Fruit fly (Drosophila melanogaster) Kc167 (cell line): ENCODE results near the gene dl.

Source experiments
- Myc ChIP-seq: fragments of >200 bp; optimal IDR thresholded peaks from 2 replicates; lab custom pipeline; 2017; ENCODE audit warnings: missing external identifiers
- Sin3A ChIP-seq: fragments of >200 bp; optimal IDR thresholded peaks from 2 replicates; lab custom pipeline; 2018; ENCODE audit warnings: missing external identifiers
- h ChIP-seq: fragments of >200 bp; optimal IDR thresholded peaks from 3 replicates; lab custom pipeline; 2018; ENCODE audit warnings: missing external identifiers
- insv ChIP-seq: fragments of >200 bp; optimal IDR thresholded peaks from 3 replicates; lab custom pipeline; 2018; ENCODE audit warnings: missing external identifiers
- psq ChIP-seq: fragments of >200 bp; optimal IDR thresholded peaks from 2 replicates; lab custom pipeline; 2017; ENCODE audit warnings: missing external identifiers
- ttk ChIP-seq: sonication (Bioruptor generic); optimal IDR thresholded peaks from 2 replicates; lab custom pipeline; 2017; ENCODE audit warnings: missing external identifiers

dl gene

DNA sequence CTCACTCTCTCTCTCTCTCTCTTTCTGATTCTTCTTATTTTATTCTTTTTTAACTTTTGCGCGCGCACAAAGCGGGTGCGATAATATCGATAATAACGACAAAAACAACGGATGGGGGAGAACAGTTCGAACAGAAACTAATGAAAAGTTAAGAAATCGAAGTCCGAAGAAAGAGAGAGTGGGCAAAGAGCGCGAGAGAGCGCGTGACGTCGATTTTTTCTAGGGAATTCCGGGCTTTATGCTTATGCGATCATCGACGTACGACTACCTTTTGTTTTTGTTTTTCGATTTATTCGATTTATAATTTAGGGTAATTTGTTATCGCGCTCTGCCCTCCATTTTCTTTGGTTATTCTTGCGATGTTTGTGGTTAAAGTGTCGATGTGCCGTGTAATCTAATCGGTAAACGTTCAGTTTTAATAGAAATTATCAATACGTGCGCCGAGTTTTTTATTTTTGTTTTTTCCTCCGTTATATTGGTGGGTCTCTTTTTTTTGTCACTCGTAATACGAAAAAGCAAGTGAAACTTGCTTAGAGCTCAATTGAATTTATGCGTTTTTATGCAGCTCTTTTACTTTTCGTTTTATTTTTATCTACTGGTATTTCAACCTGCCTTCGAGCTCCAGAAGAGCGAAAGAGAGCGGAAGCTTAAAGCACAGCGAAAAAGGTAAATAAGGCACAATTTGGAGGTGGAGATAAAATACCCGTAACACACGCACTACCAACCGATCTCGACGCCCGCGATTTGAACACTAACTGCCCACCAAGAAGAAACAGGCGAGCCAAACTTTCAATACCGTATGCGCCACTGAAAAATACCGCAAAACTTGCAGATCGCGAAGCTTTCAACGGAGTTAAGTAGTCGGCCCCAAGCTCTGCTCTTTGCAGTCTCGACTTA lies at the start of gene dl:
Gene dl, minus strand, starts transcription at position 757 of the 897 bp plus-strand sequence.
- no peak for TF ChIP-seq psq
- no peak for TF ChIP-seq ttk
- TF ChIP-seq Myc (lab: Kevin White, UChicago): no peak
- TF ChIP-seq Sin3A: no peak
- no peak for TF ChIP-seq insv
- TF ChIP-seq h (lab: Kevin White, UChicago): no peak

DNA sequence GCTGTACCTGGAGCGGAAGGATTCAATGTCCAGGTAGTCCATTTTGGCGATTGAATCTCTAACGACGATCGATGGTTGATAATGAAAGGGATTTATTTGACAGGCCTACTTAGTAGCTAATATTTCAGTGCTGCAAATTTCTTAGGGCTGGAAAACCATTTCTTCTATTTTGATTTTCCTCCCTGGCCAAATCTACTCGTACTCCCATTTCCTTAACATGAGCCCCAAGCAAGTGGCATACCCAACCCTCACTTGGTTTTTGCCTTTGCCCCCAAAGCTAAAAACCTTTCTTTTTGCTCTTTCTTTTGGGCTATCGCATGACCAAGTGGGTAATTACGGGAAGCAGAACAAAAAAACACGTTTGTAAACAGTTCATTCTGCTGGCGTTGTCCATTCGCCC lies 48.6 kb upstream of the dl start, which contains the start of gene CG15142:
Gene CG15142, minus strand, starts transcription at position 101 of the 400 bp plus-strand sequence.
- TF ChIP-seq Sin3A (no peak), Myc (lab: Kevin White, UChicago) (no peak), psq (no peak), h (lab: Kevin White, UChicago) (no peak), ttk (no peak), insv (no peak)

DNA sequence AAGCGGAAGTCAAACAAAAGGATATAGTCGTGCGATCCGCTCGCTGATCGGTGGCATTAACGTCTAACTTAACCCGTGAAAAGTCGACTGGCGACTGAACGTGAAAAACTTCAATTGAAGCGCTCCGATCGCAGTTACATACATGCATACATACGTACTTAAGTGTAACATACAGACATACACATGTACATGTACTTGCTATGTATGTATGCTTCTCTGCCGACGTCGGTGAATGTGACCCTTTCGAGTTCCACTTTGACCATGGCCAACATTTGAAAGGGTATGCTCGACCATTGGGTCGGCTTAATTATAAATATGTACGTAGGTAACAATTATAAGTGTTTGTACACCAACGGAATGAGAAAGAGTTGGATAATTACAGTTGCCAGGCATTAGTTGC lies 46.9 kb upstream of the dl start, which contains the start of gene qua:
Gene qua, minus strand, starts transcription at position 101 of the 400 bp plus-strand sequence.
- TF ChIP-seq insv: no peak
- TF ChIP-seq Sin3A: no peak
- TF ChIP-seq Myc (lab: Kevin White, UChicago): no peak
- TF ChIP-seq psq: no peak
- no peak for TF ChIP-seq ttk
- no peak for TF ChIP-seq h (lab: Kevin White, UChicago)

DNA sequence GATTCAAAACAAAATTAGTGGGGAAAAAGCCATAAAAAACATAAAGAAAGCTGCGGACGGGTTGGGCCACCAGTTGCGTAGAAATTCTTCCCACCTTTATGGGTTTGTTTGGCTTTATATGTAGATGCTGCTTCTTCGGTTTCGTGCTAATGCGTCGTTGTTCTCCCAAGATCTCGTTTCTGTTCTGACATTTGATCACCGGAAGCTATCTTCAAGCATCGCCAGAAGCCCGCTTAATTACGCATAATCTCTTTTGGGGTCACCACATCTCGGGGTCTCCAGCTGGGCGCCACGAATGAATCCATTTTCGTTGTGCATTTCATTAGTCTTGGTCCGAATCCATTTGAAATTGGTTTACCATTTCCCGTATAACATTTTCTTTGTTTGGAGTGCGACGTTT lies 45.6 kb upstream of the dl start:
- TF ChIP-seq h (lab: Kevin White, UChicago): no peak
- no peak for TF ChIP-seq psq
- TF ChIP-seq ttk: no peak
- no peak for TF ChIP-seq Myc (lab: Kevin White, UChicago)
- TF ChIP-seq Sin3A: no peak
- no peak for TF ChIP-seq insv

DNA sequence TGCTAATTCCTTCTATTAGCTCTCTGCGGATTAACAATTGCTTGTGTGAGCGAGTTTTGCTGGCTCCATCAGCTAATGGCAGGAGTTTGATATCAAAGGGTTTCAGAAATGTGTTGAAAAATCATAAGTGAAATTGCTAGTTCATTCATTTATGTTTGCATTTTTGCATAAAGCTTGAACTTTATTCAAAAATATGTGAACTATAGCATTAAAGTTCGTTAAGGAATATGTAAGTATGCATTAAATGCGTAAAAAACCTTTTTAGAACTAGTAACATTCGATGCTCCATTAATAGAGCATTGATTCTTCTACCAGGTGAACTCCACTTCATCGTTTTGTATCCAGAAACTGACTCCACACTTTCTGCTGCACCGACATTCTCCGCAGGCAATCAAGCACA lies 42.5 kb upstream of the dl start:
- TF ChIP-seq insv (no peak), ttk (no peak), Sin3A (no peak)

DNA sequence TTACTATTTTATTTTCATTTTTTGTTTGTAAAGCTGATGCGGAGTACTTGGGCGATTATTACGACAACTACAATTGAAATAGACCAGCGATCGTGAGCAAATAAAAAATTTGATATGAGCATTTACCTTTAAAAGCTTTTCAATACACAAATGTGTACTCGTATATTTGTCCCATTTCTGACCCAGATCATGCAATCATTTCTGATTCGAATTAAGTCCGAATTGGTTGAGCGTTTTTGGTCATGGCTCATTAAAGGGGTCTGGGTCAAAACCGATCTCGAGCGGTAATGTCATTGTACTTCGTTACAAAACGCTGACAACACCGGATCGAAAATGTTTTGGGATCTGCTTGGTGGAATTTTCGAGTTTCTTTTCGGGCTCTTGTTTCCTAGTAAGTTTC lies 36.1 kb upstream of the dl start, which contains the start of gene CG43220:
Gene CG43220, plus strand, starts transcription at position 301 of the 400 bp plus-strand sequence.
- TF ChIP-seq insv (no peak), Sin3A (no peak), psq (no peak), Myc (lab: Kevin White, UChicago) (no peak), ttk (no peak), h (lab: Kevin White, UChicago) (no peak)

DNA sequence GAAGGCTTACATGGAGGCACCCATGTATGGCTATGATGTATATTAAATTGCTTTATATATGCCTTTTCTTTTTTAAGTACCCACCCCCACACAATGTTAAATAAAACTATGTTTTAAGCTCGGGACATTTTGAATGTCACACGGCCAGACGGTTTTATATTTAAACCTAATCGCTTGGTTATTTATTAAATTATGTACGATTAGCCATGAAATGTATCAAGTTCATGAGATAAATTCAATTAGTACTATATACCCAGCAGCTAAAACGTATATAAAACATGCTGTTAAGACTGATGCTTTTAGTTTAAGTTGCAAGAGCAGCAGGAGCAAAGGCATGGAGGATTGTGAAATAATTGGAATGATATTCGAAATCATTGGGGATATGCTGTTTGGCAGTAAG lies 35.3 kb upstream of the dl start, which contains the start of the genes CG43221 and CG43645:
Gene CG43221, plus strand, starts transcription at position 301 of the 400 bp plus-strand sequence.
Gene CG43645, plus strand, starts transcription at position 301 of the 400 bp plus-strand sequence.
- TF ChIP-seq psq: no peak
- no peak for TF ChIP-seq Myc (lab: Kevin White, UChicago)
- no peak for TF ChIP-seq h (lab: Kevin White, UChicago)
- TF ChIP-seq insv: no peak
- TF ChIP-seq Sin3A: no peak
- no peak for TF ChIP-seq ttk

DNA sequence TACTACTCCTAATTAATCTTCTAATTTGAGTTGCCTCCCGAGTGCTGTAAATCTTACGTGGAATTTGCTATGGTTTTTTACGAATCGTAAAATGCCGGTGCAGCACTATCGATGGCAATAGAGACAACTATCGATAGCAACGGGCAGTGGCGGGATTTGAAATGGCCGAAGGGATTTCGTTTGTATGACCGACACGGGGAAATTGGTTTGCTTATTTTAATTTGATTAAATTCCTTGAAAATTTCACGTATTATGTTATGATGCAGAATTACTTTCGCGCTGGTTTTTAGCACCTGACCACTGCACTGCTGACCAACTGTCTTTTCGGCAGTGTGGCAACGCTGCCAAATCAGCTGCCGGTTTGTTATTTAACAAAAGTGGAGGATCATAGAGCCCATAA lies 34.0 kb upstream of the dl start, which contains the start of the genes GCS2beta and CG5131:
Gene GCS2beta, minus strand, starts transcription at position 134 of the 400 bp plus-strand sequence.
Gene CG5131, plus strand, starts transcription at position 328 of the 400 bp plus-strand sequence.
- TF ChIP-seq ttk (no peak), Myc (lab: Kevin White, UChicago) (no peak), insv (no peak), h (lab: Kevin White, UChicago) (no peak), psq (no peak), Sin3A (no peak)

DNA sequence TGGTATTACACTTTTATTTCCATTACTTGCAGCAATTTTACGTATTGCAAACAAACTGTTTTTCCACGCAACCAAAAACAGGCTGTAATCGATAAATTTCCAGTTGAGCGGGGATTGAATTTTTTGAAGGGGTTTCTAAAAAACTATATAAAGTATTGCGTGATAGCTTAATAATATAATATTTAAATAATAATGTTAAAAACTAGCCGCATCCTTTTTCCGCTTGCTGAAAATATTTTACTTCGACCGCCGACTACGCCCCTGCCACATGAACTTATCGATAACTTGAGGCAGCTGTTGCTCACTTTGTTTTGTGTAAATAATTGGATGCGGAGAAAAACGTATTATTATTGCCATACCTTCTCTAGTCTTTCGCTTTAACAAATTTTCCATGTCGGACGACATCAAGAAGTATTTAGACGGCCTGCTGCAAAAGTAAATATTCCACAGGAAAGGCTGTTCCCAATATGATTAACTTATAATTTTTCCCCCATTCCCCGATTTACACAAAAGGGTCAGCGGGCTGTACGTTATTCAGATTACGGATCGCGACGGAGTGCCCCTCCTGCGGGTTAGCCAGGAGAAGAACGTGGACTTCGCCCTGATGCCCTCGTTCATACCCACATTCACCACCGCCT lies 30.9 kb upstream of the dl start, which contains the start of the genes fws and Lamtor3:
Gene fws, minus strand, starts transcription at position 87 of the 638 bp plus-strand sequence.
Gene Lamtor3, plus strand, starts transcription at position 289 of the 638 bp plus-strand sequence.
- no peak for TF ChIP-seq h (lab: Kevin White, UChicago)
- TF ChIP-seq psq: no peak
- TF ChIP-seq insv: no peak
- TF ChIP-seq Sin3A: no peak
- no peak for TF ChIP-seq Myc (lab: Kevin White, UChicago)
- TF ChIP-seq ttk: no peak

DNA sequence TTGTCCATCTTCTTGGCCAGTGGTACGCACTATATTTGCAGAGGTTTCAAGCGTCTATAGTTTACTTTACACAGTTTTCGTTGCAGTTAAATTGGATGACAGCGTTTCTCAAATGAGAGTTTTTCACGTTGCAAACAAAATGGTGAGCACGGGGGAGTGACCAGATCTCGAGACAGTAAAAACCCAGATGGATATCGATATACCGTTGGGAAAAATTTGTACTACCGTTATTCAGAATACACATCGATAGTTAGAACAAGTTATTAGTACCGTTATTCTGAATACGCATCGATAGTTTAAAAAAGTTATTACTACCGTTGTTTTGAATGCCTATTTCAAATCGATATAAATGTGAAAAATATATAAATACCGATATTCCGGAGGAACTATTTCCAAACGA lies 27.5 kb upstream of the dl start, which contains the start of gene cass:
Gene cass, minus strand, starts transcription at position 179 of the 400 bp plus-strand sequence.
- TF ChIP-seq insv (no peak), ttk (no peak), Myc (lab: Kevin White, UChicago) (no peak), psq (no peak), Sin3A (no peak), h (lab: Kevin White, UChicago) (no peak)

DNA sequence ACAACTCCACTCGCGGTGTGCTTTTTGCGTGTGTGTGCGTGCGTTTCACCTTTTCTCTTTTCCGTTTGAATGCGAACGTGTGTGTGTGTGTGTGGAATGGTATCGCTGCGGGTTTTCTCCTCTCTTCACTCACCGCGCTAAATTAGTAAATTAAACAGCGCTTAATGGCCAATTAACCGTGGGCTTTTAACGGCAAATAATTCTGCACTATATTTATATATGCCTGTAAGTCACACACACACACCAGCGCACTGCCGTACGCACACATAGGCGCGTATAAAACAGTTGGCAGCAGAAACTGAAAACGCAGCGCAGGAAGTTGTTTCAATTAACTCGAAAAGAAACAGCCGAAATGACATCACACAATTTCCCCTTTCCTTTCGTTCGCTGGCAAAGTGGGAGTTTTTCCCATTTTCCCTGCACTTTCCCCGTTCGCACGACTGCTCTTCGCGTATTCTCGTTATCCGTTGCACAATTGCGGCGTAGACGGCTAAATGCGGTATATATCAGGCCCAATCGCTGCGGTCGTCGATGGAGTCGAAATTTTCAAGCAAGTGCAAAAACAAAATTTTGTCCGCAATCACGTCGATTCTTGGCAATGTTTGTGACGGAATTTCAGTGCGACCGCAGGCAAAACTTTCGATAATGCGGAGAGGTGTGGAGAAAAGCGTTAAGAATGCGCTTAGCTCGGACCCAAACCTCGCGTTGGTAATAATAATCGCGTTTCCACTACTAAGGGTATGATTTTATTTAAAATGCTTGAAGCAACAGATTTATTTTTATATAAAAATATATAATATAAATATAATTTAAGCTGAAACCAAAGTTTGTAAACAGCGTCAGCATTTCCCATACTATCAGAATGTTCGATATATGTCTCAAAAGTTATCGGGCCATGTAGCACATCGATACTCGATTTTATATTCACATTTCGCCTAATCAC lies 22.7 kb upstream of the dl start, which contains the start of gene BicD:
Gene BicD, minus strand, starts transcription at position 634 of the 943 bp plus-strand sequence.
- TF ChIP-seq psq: no peak
- TF ChIP-seq insv: no peak
- TF ChIP-seq h (lab: Kevin White, UChicago): no peak
- no peak for TF ChIP-seq Myc (lab: Kevin White, UChicago)
- TF ChIP-seq ttk: no peak
- TF ChIP-seq Sin3A: no peak

DNA sequence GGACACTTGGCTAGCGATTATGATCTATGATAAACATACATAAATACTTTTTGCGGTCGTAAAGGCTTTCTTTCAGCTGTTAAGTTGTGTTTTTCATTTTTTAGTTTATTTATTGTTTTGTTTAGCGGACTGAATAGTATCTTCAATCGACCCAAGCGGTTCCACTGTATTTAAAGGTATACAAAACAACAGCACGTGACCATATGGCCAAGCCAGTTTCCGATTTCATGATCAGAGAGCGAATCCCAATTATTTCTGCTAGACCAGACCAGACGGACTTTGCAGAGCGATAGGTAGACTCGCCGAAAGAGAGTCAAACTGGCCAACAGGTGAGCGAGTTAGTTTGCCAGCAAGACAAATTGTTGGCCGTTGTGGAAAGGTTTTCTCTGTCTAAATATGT lies 21.4 kb upstream of the dl start, which contains the start of gene Sgt:
Gene Sgt, plus strand, starts transcription at position 80 of the 400 bp plus-strand sequence.
- TF ChIP-seq Sin3A (no peak), insv (no peak), psq (no peak), ttk (no peak), Myc (lab: Kevin White, UChicago) (no peak), h (lab: Kevin White, UChicago) (no peak)
